Fruit fly (Drosophila melanogaster) Kc167 (cell line): ENCODE results near the gene CG42375.

Experiments used
- Myc ChIP-seq: fragments of >200 bp; optimal IDR thresholded peaks from 2 replicates; lab custom pipeline; 2017; ENCODE audit warnings: missing external identifiers
- Sin3A ChIP-seq: fragments of >200 bp; optimal IDR thresholded peaks from 2 replicates; lab custom pipeline; 2018; ENCODE audit warnings: missing external identifiers
- h ChIP-seq: fragments of >200 bp; optimal IDR thresholded peaks from 3 replicates; lab custom pipeline; 2018; ENCODE audit warnings: missing external identifiers
- insv ChIP-seq: fragments of >200 bp; optimal IDR thresholded peaks from 3 replicates; lab custom pipeline; 2018; ENCODE audit warnings: missing external identifiers
- psq ChIP-seq: fragments of >200 bp; optimal IDR thresholded peaks from 2 replicates; lab custom pipeline; 2017; ENCODE audit warnings: missing external identifiers
- ttk ChIP-seq: sonication (Bioruptor generic); optimal IDR thresholded peaks from 2 replicates; lab custom pipeline; 2017; ENCODE audit warnings: missing external identifiers

Gene CG42375

DNA sequence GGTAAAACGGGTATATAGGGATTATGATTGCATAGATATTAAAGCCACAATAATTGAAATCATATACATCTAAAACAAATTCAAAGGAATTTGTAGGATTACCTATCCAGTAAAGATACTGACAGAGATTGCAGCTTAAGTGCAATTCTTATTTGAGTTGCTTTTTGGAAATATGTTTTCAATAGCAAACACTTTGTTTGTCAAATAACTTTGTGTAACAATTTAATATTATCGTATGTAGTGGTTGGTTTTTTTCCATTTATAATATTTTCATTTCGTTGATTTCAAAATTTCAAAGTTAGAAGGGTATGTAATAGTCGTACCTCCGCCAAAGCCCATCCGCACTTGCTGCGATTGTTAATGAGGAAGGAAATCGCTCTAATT, 27.3 kb downstream of the CG42375 start:
- TF ChIP-seq insv (lab: Kevin White, UChicago) (no peak), Myc (no peak), h (no peak), ttk (lab: Kevin White, UChicago) (no peak), psq (lab: Kevin White, UChicago) (no peak), Sin3A (lab: Kevin White, UChicago) (no peak)

DNA sequence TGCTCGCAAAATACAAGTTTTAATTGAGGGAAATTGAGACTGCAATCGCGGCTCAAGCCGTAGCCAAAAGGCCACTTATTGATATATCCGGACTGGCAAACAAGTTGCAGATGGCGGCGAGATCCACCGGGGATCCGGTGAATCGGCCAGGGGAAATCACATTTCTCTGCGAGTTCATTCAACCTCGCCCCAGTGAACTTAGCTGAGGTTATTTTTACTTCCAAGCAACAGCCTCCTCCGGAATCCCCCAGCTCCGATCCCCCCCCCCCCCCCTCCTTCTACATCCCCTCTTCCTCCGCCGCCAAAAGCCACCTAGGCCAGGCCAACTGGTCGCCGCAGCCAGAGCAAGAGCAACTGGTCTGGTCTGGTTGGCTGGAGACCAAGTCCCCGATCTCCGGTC, 27.9 kb downstream of the CG42375 start:
- TF ChIP-seq insv (lab: Kevin White, UChicago) (no peak), psq (lab: Kevin White, UChicago) (no peak), h (no peak), Sin3A (lab: Kevin White, UChicago) (no peak), Myc (no peak), ttk (lab: Kevin White, UChicago) (no peak)

DNA sequence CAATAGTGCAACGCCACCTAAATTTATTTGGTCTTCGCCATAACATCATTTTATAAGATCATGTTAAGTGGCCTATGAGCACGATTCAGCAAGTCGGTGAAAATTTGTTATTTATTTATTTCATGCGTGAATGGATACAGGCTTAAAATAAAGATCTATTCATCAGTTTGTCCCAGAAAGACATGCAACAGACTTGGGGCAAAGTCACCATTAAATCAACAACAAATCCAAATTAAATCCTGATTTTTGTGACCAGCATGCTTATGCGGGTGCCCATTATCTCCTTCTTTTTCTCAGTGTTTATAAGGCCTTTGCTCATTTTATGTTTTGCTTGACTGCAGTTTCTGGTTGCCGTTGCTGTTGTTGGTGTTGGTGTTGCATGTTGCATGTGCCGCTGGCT, 28.5 kb downstream of the CG42375 start:
- no peak for TF ChIP-seq Sin3A (lab: Kevin White, UChicago)
- no peak for TF ChIP-seq insv (lab: Kevin White, UChicago)
- TF ChIP-seq psq (lab: Kevin White, UChicago) = no peak
- TF ChIP-seq ttk (lab: Kevin White, UChicago) = no peak
- TF ChIP-seq h = no peak

DNA sequence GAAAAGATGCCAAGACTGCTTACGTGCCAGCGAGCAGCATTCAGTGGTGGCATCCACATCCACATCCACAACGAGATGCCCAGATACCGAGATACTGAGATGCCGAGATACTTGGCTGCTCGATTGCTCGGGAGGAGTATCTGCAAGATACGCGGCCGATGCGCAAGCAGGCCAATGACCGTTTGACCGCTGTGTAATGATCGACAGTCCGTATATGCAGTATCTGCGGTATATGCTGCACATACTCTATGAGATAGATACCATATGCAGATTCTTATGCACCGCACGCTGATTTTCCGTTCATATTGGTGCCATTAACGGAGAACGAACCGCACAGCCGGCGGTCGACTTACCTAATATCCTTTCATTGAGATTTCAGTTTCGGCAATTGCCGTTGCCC, 29.8 kb downstream of the CG42375 start:
- no peak for TF ChIP-seq insv (lab: Kevin White, UChicago)
- TF ChIP-seq ttk (lab: Kevin White, UChicago) = no peak
- TF ChIP-seq psq (lab: Kevin White, UChicago) = no peak
- TF ChIP-seq Myc = no peak
- TF ChIP-seq Sin3A (lab: Kevin White, UChicago) = no peak

DNA sequence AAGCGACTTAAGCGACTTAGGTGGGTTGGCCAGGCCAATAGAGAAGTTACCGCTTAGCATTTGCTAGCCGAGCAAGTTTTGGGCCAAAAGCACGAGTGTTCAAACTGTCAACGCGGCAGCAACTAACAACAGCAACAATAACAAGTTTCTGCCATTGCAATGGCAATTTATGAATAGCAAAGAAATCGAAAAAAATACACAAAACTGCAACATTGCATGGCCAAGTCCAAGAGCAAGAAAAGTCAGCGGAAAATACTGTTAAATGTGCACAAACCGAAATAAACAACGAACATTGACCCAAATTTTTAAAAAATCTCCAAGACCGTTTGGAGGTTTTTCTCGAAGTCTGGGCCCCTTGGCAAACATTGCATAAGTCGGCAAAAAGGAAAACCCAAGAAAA, 30.9 kb downstream of the CG42375 start:
- no peak for TF ChIP-seq psq (lab: Kevin White, UChicago)
- TF ChIP-seq h = no peak
- TF ChIP-seq Myc = no peak
- TF ChIP-seq insv (lab: Kevin White, UChicago) = no peak
- TF ChIP-seq ttk (lab: Kevin White, UChicago) = no peak
- TF ChIP-seq Sin3A (lab: Kevin White, UChicago) = no peak

DNA sequence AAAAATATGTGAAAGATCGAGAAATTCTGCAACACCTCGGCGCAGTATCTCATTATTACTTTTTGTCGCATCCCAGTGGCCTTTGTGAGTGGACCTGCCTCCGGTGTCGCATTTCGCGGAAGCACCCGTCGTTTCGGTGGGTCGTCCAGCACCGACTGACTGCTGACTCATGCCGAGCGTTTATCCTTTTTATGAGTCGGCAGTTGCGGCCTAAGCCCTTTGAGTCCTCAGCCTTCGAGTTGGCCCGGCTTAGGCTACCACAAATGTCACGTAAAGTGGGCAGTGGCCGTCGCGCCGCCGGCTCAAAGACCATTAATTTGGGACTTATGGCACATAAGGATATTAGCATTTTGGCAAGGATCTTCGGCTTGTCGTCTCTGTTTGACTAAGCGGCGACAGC, 32.3 kb downstream of the CG42375 start:
- TF ChIP-seq h (no peak), ttk (lab: Kevin White, UChicago) (no peak), Myc (no peak), insv (lab: Kevin White, UChicago) (no peak), Sin3A (lab: Kevin White, UChicago) (no peak), psq (lab: Kevin White, UChicago) (no peak)

DNA sequence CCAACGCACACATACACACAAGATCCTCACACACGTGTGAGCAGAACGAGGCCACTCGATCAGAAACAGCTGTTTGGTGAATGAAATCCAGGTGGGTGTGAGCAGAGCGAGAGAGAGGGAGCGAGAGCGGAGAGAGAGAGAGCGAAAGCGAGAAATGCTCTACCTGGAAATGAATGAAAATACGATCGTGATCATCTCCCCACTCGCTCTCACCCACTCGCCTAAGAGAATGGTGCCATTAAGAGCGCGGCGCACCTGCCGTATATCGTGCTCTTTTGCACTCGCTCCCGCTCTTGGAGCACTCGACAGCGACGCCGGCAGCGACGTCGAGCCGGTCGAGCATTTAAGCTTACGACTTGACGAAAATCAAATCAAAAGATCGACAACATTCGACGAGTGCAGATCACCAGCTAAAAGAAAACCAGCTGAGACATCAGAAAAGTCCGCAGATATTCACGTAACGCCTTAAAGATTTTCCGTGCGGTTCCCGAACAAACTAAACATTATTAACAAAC, 33.4 kb downstream of the CG42375 start, which contains the start of the genes tal-1A, tal-2A, tal-3A and tal-AA:
Gene tal-1A, plus strand, starts transcription at position 374 of the 515 bp plus-strand sequence.
Gene tal-2A, plus strand, starts transcription at position 374 of the 515 bp plus-strand sequence.
Gene tal-3A, plus strand, starts transcription at position 374 of the 515 bp plus-strand sequence.
Gene tal-AA, plus strand, starts transcription at position 374 of the 515 bp plus-strand sequence.
- TF ChIP-seq Myc = no peak
- TF ChIP-seq Sin3A (lab: Kevin White, UChicago) = no peak
- no peak for TF ChIP-seq psq (lab: Kevin White, UChicago)
- TF ChIP-seq ttk (lab: Kevin White, UChicago) = no peak
- no peak for TF ChIP-seq h
- TF ChIP-seq insv (lab: Kevin White, UChicago) = no peak

DNA sequence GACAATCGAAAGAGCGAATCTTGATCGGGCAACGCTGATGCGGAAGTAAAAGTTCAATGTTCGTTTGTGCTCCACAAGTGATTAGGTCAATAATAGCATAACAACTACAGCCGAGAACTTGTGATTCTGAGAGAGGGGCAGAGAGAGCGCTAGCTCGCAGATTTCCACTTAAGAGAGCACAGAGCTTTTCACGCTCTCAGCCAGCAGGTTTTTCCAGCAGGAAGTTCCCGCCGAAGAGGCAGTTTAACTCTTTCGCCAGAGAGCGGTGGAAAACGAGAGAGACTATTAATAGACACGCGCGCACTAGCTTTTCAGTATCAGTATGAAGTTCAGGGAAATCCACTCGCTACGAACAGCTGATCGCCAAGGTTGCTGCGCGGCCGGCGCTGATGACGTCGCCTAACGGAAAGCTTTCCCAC, 35.6 kb downstream of the CG42375 start:
- no peak for TF ChIP-seq ttk (lab: Kevin White, UChicago)
- no peak for TF ChIP-seq Sin3A (lab: Kevin White, UChicago)
- no peak for TF ChIP-seq psq (lab: Kevin White, UChicago)
- TF ChIP-seq h = no peak
- TF ChIP-seq insv (lab: Kevin White, UChicago) = no peak
- no peak for TF ChIP-seq Myc

DNA sequence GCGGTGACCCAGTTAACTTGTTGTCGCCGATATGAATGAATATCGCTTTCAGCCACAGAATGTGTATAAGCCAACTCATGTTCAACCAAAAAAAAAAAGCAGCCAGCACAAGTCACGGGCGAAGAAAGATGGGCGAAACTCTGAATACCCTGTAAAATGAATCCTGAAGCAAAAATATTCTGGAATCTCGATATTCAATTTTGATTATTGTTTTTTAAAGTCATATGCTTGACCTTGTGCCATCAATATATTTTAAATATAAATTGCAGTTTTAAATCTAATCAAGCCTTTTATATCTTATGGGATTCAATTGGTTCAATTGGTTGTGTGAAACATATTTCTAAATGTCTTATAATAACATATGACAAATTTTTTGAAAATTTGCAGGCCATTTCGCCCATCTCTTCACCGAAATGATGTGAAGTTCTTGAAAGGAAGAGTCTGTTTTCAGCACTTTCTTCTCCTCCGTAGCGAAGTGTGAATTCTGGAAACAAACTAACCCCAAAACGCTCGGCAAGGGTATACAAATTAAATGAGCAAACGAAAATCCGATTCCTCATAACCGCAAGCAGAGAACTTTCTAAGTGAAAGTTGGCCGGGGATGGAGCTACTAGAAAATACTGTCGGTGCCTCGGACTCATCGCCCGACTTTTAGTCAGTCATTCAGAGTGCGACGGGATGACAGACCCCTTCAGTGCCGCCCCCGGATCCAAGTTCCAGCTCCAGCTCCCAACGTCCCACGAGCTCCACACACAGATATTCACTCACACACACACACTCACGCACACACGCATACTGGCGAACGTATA, 36.3 kb downstream of the CG42375 start:
- TF ChIP-seq Myc (no peak), h (no peak), Sin3A (lab: Kevin White, UChicago) (no peak), psq (lab: Kevin White, UChicago) (no peak), ttk (lab: Kevin White, UChicago) (no peak), insv (lab: Kevin White, UChicago) (no peak)

DNA sequence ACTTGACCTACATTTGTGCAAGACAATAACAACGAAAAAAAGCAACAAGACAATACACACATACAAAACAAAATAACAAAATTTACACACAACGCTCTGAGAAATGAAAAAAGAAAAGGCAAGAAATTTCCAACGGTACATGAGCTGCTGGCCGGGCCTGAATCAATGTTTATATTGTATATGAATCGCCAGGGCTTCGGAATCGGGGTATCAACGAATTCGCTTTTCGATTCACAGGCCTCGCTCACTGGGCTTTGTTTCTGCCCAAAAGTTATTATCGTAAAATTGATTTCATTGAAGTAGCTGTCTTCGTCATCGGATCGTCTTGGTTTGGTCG, 36.9 kb downstream of the CG42375 start:
- no peak for TF ChIP-seq Myc
- no peak for TF ChIP-seq psq (lab: Kevin White, UChicago)
- TF ChIP-seq Sin3A (lab: Kevin White, UChicago) = no peak
- TF ChIP-seq h = no peak
- no peak for TF ChIP-seq ttk (lab: Kevin White, UChicago)
- no peak for TF ChIP-seq insv (lab: Kevin White, UChicago)

DNA sequence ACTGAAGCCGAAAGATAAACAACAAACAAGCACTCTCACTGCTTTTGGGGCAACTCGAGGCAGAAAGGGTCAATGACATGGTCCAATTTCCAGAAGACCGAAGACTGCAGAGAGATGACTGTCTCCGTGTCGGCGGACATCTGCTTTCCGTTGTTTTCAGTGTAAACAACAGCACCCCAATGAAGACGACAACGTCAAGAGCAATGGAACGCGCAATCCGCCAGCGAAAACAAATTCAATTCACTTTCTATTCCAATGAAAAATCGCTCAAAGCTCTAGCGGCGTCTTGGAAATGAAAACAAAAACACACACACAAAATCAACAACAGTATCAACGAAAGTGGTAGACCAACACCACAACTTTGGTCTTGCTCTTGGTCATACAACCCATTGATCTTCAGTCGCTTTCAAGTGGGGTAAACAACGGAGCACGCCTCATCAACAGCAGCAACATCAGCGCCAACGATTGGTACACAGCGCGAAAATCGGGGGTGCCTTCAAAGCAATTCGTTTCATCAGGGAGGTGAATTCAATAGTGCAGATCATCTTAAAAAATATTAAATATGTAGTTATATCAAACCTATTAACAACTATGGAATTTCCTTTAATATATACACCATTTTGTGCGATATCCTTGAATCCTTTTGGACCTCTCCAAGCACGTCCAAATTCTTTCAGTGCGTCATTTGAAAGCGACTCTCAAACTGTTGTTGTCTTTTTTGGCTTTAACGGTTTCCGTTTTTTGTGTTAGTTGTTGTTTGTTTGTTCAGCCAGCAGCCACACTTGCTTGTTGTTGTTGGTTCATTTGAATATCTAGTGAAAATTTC, 38.3 kb downstream of the CG42375 start:
- no peak for TF ChIP-seq ttk (lab: Kevin White, UChicago)
- TF ChIP-seq Sin3A (lab: Kevin White, UChicago) = no peak
- no peak for TF ChIP-seq insv (lab: Kevin White, UChicago)
- TF ChIP-seq h = no peak

DNA sequence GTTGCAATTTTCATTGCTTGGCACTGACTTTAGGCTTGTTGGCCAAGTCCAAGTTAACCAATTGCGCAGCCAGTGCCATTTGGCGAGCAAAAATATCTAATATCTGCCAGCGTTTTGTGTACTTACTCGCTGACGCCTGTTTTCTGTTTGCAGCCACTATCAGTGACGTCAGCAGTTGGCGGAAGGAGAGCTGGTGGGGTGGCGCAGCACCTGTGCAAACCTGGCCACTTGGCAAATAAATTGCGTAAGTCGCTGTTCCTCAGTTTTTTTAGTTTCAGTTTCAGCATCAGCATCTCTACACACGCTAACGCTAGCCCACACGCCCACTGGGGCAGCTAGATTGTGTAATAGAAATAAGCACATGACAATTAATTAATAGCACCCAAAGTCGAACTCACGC, 39.6 kb downstream of the CG42375 start:
- TF ChIP-seq ttk (lab: Kevin White, UChicago) = no peak
- TF ChIP-seq Myc = no peak
- TF ChIP-seq insv (lab: Kevin White, UChicago) = no peak
- no peak for TF ChIP-seq psq (lab: Kevin White, UChicago)
- no peak for TF ChIP-seq h
- TF ChIP-seq Sin3A (lab: Kevin White, UChicago) = no peak
